Worm (Caenorhabditis elegans) whole organism, L1 larva: ENCODE results near the gene K09E2.1.
A peak's percentile ranks its signal among the peaks of the same experiment; 100 is the strongest.

Experiments
- C04F5.9 ChIP-seq: sonication (generic microtip); optimal IDR thresholded peaks from 2 replicates; lab custom pipeline; 2016; ENCODE audit warnings: missing genetic modification characterization, missing compliant biosample characterization
- C34B4.2 ChIP-seq: sonication (generic microtip); optimal IDR thresholded peaks from 2 replicates; lab custom pipeline; 2017; ENCODE audit warnings: mild to moderate bottlenecking, missing genetic modification characterization, missing compliant biosample characterization
- aly-2 ChIP-seq: fragments of 150-350 bp; optimal IDR thresholded peaks from 2 replicates; lab custom pipeline; 2014; ENCODE audit warnings: missing biosample characterization, missing genetic modification characterization
- ama-1 ChIP-seq: fragments of 150-350 bp; optimal IDR thresholded peaks from 2 replicates; lab custom pipeline; 2014
- blmp-1 ChIP-seq: fragments of 150-350 bp; optimal IDR thresholded peaks from 2 replicates; lab custom pipeline; 2014; ENCODE audit warnings: missing biosample characterization, missing genetic modification characterization
- ceh-63 ChIP-seq: fragments of 200-800 bp; sonication (Bioruptor generic); optimal IDR thresholded peaks from 2 replicates; lab custom pipeline; 2018; ENCODE audit warnings: mild to moderate bottlenecking, missing genetic modification characterization, missing compliant biosample characterization
- ceh-8 ChIP-seq: fragments of 200-800 bp; sonication (Bioruptor generic); optimal IDR thresholded peaks from 2 replicates; lab custom pipeline; 2018; ENCODE audit warnings: mild to moderate bottlenecking, missing genetic modification characterization, moderate library complexity, missing compliant biosample characterization
- dpl-1 ChIP-seq, 3 experiments: fragments of 150-350 bp in 2 of 3; sonication (generic microtip) in 1 of 3; optimal IDR thresholded peaks; 2 replicates each; lab custom pipeline; 2014 to 2017; ENCODE audit warnings: missing biosample characterization in 3 of 3, missing genetic modification characterization in 3 of 3, missing genetic modification reagents in 3 of 3
- dsc-1 ChIP-seq: sonication (generic microtip); optimal IDR thresholded peaks from 2 replicates; lab custom pipeline; 2016; ENCODE audit warnings: mild to moderate bottlenecking, missing genetic modification characterization, missing compliant biosample characterization
- efl-1 ChIP-seq, 4 experiments: fragments of 150-350 bp; optimal IDR thresholded peaks in 3 of 4; peaks in 1 of 4; 1 replicate in 1 of 4; 2 replicates in 3 of 4; lab custom pipeline; 2014; ENCODE audit warnings: missing biosample characterization in 2 of 4, missing genetic modification characterization in 2 of 4, missing genetic modification reagents in 2 of 4
- egl-13 ChIP-seq: sonication (generic microtip); optimal IDR thresholded peaks from 2 replicates; lab custom pipeline; 2016; ENCODE audit warnings: missing genotype, missing genetic modification reagents, missing genetic modification characterization, missing compliant biosample characterization
- egl-27 ChIP-seq, 2 experiments: fragments of 150-350 bp in 1 of 2; sonication (generic microtip); optimal IDR thresholded peaks; 3 replicates each; lab custom pipeline; 2017 to 2018; ENCODE audit warnings: missing biosample characterization in 2 of 2, missing genetic modification characterization in 2 of 2, missing genetic modification reagents in 2 of 2
- elt-2 ChIP-seq: sonication (generic microtip); optimal IDR thresholded peaks from 2 replicates; lab custom pipeline; 2016; ENCODE audit warnings: missing genetic modification characterization, mild to moderate bottlenecking, inconsistent platforms, missing compliant biosample characterization, missing genetic modification reagents
- elt-3 ChIP-seq, 6 experiments: fragments of 150-350 bp in 1 of 6; sonication (generic microtip); optimal IDR thresholded peaks; 2 replicates each; lab custom pipeline; 2017 to 2018; ENCODE audit warnings: missing biosample characterization in 6 of 6, missing genetic modification characterization in 6 of 6, inconsistent platforms in 1 of 6
- fkh-10 ChIP-seq: sonication (generic microtip); optimal IDR thresholded peaks from 2 replicates; lab custom pipeline; 2017; ENCODE audit warnings: missing biosample characterization, missing genetic modification reagents, missing genetic modification characterization
- fkh-4 ChIP-seq: sonication (generic microtip); optimal IDR thresholded peaks from 2 replicates; lab custom pipeline; 2016; ENCODE audit warnings: missing compliant biosample characterization, missing genetic modification characterization, borderline replicate concordance
- hpl-2 ChIP-seq: fragments of 150-350 bp; optimal IDR thresholded peaks from 2 replicates; lab custom pipeline; 2014; ENCODE audit warnings: missing biosample characterization, missing genetic modification reagents, missing genetic modification characterization
- irx-1 ChIP-seq: sonication (generic microtip); optimal IDR thresholded peaks from 2 replicates; lab custom pipeline; 2016; ENCODE audit warnings: missing genetic modification characterization, missing compliant biosample characterization
- isw-1 ChIP-seq: fragments of 200-800 bp; sonication (Bioruptor generic); IDR thresholded peaks from 2 replicates; pipeline ENCODE4 v1.3.6; 2022; ENCODE audit warnings: missing genetic modification characterization, missing compliant biosample characterization
- lin-13 ChIP-seq: fragments of 150-350 bp; optimal IDR thresholded peaks from 2 replicates; lab custom pipeline; 2014; ENCODE audit warnings: missing biosample characterization, missing genetic modification reagents, missing genetic modification characterization
- lin-14 ChIP-seq: fragments of 200-800 bp; sonication (Bioruptor generic); optimal IDR thresholded peaks from 2 replicates; lab custom pipeline; 2018; ENCODE audit warnings: mild to moderate bottlenecking, missing genetic modification characterization, moderate library complexity, missing compliant biosample characterization
- lir-3 ChIP-seq: sonication (generic microtip); optimal IDR thresholded peaks from 2 replicates; lab custom pipeline; 2016; ENCODE audit warnings: mild to moderate bottlenecking, missing genetic modification characterization, moderate library complexity, missing compliant biosample characterization; ENCODE audit not compliant: poor library complexity
- lsy-2 ChIP-seq, 2 experiments: fragments of 150-350 bp; optimal IDR thresholded peaks; 2 replicates each; lab custom pipeline; 2014; ENCODE audit warnings: missing biosample characterization in 2 of 2, missing genetic modification characterization in 2 of 2
- mep-1 ChIP-seq: fragments of 150-350 bp; optimal IDR thresholded peaks from 2 replicates; lab custom pipeline; 2014; ENCODE audit warnings: missing biosample characterization, missing genetic modification characterization
- nhr-12 ChIP-seq: sonication (generic microtip); optimal IDR thresholded peaks from 2 replicates; lab custom pipeline; 2017; ENCODE audit warnings: missing biosample characterization, missing genetic modification characterization
- nhr-20 ChIP-seq: sonication (generic microtip); optimal IDR thresholded peaks from 2 replicates; lab custom pipeline; 2016; ENCODE audit warnings: mild to moderate bottlenecking, missing genetic modification characterization, missing compliant biosample characterization
- nhr-237 ChIP-seq: fragments of 150-350 bp; optimal IDR thresholded peaks from 2 replicates; lab custom pipeline; 2014; ENCODE audit warnings: missing biosample characterization, missing genetic modification characterization
- nhr-47 ChIP-seq: sonication (generic microtip); optimal IDR thresholded peaks from 2 replicates; lab custom pipeline; 2016; ENCODE audit warnings: mild to moderate bottlenecking, missing genetic modification characterization, moderate library complexity, missing compliant biosample characterization
- nhr-76 ChIP-seq: sonication (generic microtip); optimal IDR thresholded peaks from 2 replicates; lab custom pipeline; 2017; ENCODE audit warnings: missing biosample characterization, missing genetic modification characterization
- nhr-84 ChIP-seq: sonication (generic microtip); optimal IDR thresholded peaks from 2 replicates; lab custom pipeline; 2017; ENCODE audit warnings: missing biosample characterization, missing genetic modification characterization
- nhr-85 ChIP-seq: sonication (generic microtip); peaks from one replicate; lab custom pipeline; 2016; ENCODE audit warnings: missing genetic modification characterization, inconsistent platforms, missing compliant biosample characterization
- nhr-90 ChIP-seq: sonication (generic microtip); optimal IDR thresholded peaks from 2 replicates; lab custom pipeline; 2016; ENCODE audit warnings: mild to moderate bottlenecking, missing genetic modification characterization, missing compliant biosample characterization; ENCODE audit not compliant: poor library complexity
- pqm-1 ChIP-seq: sonication (generic microtip); optimal IDR thresholded peaks from 3 replicates; lab custom pipeline; 2017; ENCODE audit warnings: missing biosample characterization, missing genetic modification characterization
- rnt-1 ChIP-seq: sonication (generic microtip); optimal IDR thresholded peaks from 2 replicates; lab custom pipeline; 2016; ENCODE audit warnings: mild to moderate bottlenecking, missing genetic modification characterization, moderate library complexity, missing compliant biosample characterization
- skn-1 ChIP-seq: fragments of 150-350 bp; optimal IDR thresholded peaks from 2 replicates; lab custom pipeline; 2014; ENCODE audit warnings: missing biosample characterization, missing genetic modification characterization
- snpc-4 ChIP-seq: fragments of 150-350 bp; optimal IDR thresholded peaks from 2 replicates; lab custom pipeline; 2014; ENCODE audit warnings: missing biosample characterization, missing genetic modification characterization
- sox-4 ChIP-seq: sonication (generic microtip); optimal IDR thresholded peaks from 2 replicates; lab custom pipeline; 2016; ENCODE audit warnings: missing genetic modification characterization, missing compliant biosample characterization
- tlp-1 ChIP-seq: fragments of 150-350 bp; optimal IDR thresholded peaks from 2 replicates; lab custom pipeline; 2014; ENCODE audit warnings: missing biosample characterization, missing genetic modification characterization
- unc-130 ChIP-seq: fragments of 150-350 bp; optimal IDR thresholded peaks from 2 replicates; lab custom pipeline; 2017; ENCODE audit warnings: missing biosample characterization, missing genetic modification characterization, inconsistent platforms
- unc-30 ChIP-seq: sonication (generic microtip); optimal IDR thresholded peaks from 2 replicates; lab custom pipeline; 2017; ENCODE audit warnings: missing biosample characterization, missing genetic modification characterization
- unc-98 ChIP-seq: fragments of 200-800 bp; sonication (Bioruptor generic); IDR thresholded peaks from 2 replicates; pipeline ENCODE4 v1.3.6; 2022; ENCODE audit warnings: missing genetic modification characterization, missing compliant biosample characterization
- xbp-1 ChIP-seq: sonication (generic microtip); optimal IDR thresholded peaks from 2 replicates; lab custom pipeline; 2016; ENCODE audit warnings: missing genetic modification characterization, missing compliant biosample characterization
- zag-1 ChIP-seq: fragments of 150-350 bp; optimal IDR thresholded peaks from 2 replicates; lab custom pipeline; 2014; ENCODE audit warnings: missing biosample characterization, missing genetic modification characterization
- zip-4 ChIP-seq: fragments of 200-800 bp; sonication (Bioruptor generic); optimal IDR thresholded peaks from 2 replicates; lab custom pipeline; 2018; ENCODE audit warnings: mild to moderate bottlenecking, missing genetic modification characterization, moderate library complexity, missing compliant biosample characterization
- ztf-11 ChIP-seq, 2 experiments: sonication (generic microtip); optimal IDR thresholded peaks; 2 replicates each; lab custom pipeline; 2016 to 2017; ENCODE audit warnings: missing genetic modification characterization in 2 of 2, missing biosample characterization in 1 of 2, missing compliant biosample characterization in 1 of 2
- ztf-4 ChIP-seq: fragments of 150-350 bp; optimal IDR thresholded peaks from 2 replicates; lab custom pipeline; 2014; ENCODE audit warnings: missing biosample characterization, missing genetic modification characterization

Gene K09E2.1

DNA sequence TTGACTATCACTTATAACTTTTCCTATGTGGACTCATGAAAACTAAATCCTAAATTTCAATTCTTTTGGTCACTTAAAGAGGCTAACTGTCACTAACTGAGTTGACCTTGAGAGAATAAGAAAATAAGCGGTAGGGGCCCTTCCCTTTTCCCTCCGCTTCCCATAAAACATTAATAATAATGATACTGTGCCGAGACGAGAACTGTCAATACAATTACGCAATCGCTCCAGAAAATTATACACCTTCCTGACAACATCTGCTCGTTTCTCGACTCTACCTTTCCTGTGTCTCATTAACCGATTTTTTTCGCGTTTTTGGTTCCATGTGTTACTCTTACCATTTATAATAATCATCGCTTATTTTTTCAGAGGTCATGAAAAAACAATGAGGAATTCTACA is 20.8 kb upstream of the K09E2.1 start:
- TF ChIP-seq sox-4 (no peak), hpl-2 (GFP tag; lab: Kevin White, UChicago) (no peak), egl-13 (tag; lab: Kevin White, UChicago) (no peak), irx-1 (tag; lab: Kevin White, UChicago) (no peak), nhr-90 (no peak), pqm-1 (tag; lab: Kevin White, UChicago) (no peak), fkh-10 (GFP tag; lab: Kevin White, UChicago) (no peak), efl-1 (optimal IDR thresholded peaks at IDR 0.05; lab: Kevin White, UChicago) (no peak), efl-1 (GFP tag; optimal IDR thresholded peaks at IDR 0.05 in 1 of 2; lab: Kevin White, UChicago) (peak in 1 of 2 experiments; percentile 41)

DNA sequence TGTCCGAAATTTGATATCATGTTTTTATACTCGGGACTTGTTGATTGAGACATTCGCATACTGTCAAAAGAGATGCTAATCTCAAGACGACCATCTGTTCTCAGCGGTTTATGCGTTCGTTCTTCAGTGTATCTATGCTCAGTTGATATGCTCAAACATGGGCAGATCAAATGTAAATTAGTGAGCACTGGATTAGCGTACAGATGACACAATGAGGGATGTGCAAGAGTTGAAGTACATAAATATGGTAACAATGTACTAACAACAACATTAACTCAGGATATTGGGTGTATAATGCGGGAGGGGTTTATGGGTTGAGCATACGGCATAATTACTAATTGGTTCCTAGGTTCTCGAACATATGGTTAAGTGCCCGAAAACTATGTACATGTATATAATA is 19.2 kb upstream of the K09E2.1 start:
- TF ChIP-seq ztf-4 (tag; lab: Kevin White, UChicago), result no peak
- TF ChIP-seq blmp-1 (tag; lab: Kevin White, UChicago), result no peak
- no peak for TF ChIP-seq nhr-20 (tag; lab: Kevin White, UChicago)
- no peak for TF ChIP-seq nhr-237 (tag; lab: Kevin White, UChicago)
- no peak for TF ChIP-seq ceh-8
- TF ChIP-seq unc-98, result no peak
- TF ChIP-seq unc-130 (tag; lab: Kevin White, UChicago), result no peak
- no peak for TF ChIP-seq irx-1 (tag; lab: Kevin White, UChicago)
- no peak for TF ChIP-seq C34B4.2

ce11 chrX:8672760-8673159 is 8.9 kb upstream of the K09E2.1 start, which contains the start of the genes K09E2.2 and K09E2.3:
TSS of gene K09E2.2 (plus strand) at chrX:8673060.
TSS of gene K09E2.3 (plus strand) at chrX:8673084.
- no peak for TF ChIP-seq elt-2 (tag; lab: Kevin White, UChicago)
- no peak for TF ChIP-seq fkh-4 (tag; lab: Kevin White, UChicago)
- no peak for TF ChIP-seq lin-13 (GFP tag; lab: Kevin White, UChicago)
- TF ChIP-seq hpl-2 (GFP tag; lab: Kevin White, UChicago), result no peak
- TF ChIP-seq nhr-84, result no peak
- TF ChIP-seq C04F5.9, result no peak
- TF ChIP-seq xbp-1 (tag; lab: Kevin White, UChicago), result no peak
- no peak for TF ChIP-seq nhr-47 (tag; lab: Kevin White, UChicago)
- no peak for TF ChIP-seq ztf-11 (tag; optimal IDR thresholded peaks at IDR 0.05; lab: Kevin White, UChicago)
- TF ChIP-seq isw-1 (GFP tag; lab: Robert Waterston, UW), result no peak
- no peak for TF ChIP-seq unc-30
- no peak for TF ChIP-seq blmp-1 (tag; lab: Kevin White, UChicago)
- TF ChIP-seq nhr-20 (tag; lab: Kevin White, UChicago), result no peak
- no peak for TF ChIP-seq elt-3 (tag; optimal IDR thresholded peaks at IDR 0.05; lab: Kevin White, UChicago)
- no peak for TF ChIP-seq irx-1 (tag; lab: Kevin White, UChicago)
- no peak for TF ChIP-seq mep-1 (tag; lab: Kevin White, UChicago)
- TF ChIP-seq pqm-1 (tag; lab: Kevin White, UChicago), result no peak
- no peak for TF ChIP-seq zip-4

DNA sequence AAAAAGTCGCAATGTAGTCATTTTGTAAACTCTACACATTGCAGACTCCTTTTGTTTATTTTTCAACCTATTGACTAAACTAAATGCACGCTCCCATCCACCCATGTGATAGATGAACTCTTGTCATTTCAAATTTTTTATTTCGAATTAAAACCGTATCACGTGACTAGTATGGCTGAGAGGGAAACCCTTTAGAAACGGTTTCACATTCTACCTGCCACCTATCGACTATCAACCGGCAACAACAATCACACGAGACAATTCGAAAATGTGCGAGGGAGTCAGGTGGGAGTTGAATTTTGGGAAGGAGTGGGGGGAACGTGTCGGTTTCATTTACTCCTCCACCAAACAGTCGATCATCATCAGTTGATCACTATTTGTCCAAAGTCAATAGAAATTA is 7.2 kb upstream of the K09E2.1 start:
- TF ChIP-seq nhr-85, result peak; percentile 98
- peak; percentile 55 for TF ChIP-seq nhr-47 (tag; lab: Kevin White, UChicago)
- peak; percentile 10 to 33 for TF ChIP-seq lsy-2 (tag; optimal IDR thresholded peaks at IDR 0.05; lab: Kevin White, UChicago)
- TF ChIP-seq unc-98, result no peak
- TF ChIP-seq ztf-11 (tag; optimal IDR thresholded peaks at IDR 0.05; lab: Kevin White, UChicago), result no peak
- no peak for TF ChIP-seq nhr-76 (tag; lab: Kevin White, UChicago)
- no peak for TF ChIP-seq zag-1 (tag; lab: Kevin White, UChicago)
- no peak for TF ChIP-seq isw-1 (GFP tag; lab: Robert Waterston, UW)
- no peak for TF ChIP-seq ama-1 (lab: Kevin White, UChicago)
- no peak for TF ChIP-seq rnt-1
- TF ChIP-seq skn-1 (tag; lab: Kevin White, UChicago), result no peak
- no peak for TF ChIP-seq dsc-1 (tag; lab: Kevin White, UChicago)
- no peak for TF ChIP-seq aly-2 (tag; lab: Kevin White, UChicago)
- peak; percentile 83 for TF ChIP-seq nhr-90
- TF ChIP-seq snpc-4 (tag; lab: Kevin White, UChicago), result no peak
- no peak for TF ChIP-seq tlp-1
- no peak for TF ChIP-seq nhr-12 (tag; lab: Kevin White, UChicago)
- TF ChIP-seq ceh-63, result no peak
- peak in 2 of 3 experiments; percentile 14 to 39 for TF ChIP-seq dpl-1 (GFP tag; optimal IDR thresholded peaks at IDR 0.05; lab: Kevin White, UChicago)
- no peak for TF ChIP-seq egl-27 (tag; optimal IDR thresholded peaks at IDR 0.05; lab: Kevin White, UChicago)
- TF ChIP-seq fkh-4 (tag; lab: Kevin White, UChicago), result no peak
- peak; percentile 24 for TF ChIP-seq lir-3
- TF ChIP-seq efl-1 (optimal IDR thresholded peaks at IDR 0.05; lab: Kevin White, UChicago), result no peak
- TF ChIP-seq efl-1 (GFP tag; optimal IDR thresholded peaks at IDR 0.05 in 1 of 2; lab: Kevin White, UChicago), result peak in 1 of 2 experiments; percentile 95
- TF ChIP-seq lin-14 (GFP tag; lab: Kevin White, UChicago), result peak; percentile 90
- no peak for TF ChIP-seq ztf-4 (tag; lab: Kevin White, UChicago)
